Worm (Caenorhabditis elegans): ENCODE data around the gene tkt-1.
A peak's percentile ranks its signal among the peaks of the same experiment; 100 is the strongest.

tkt-1 gene

DNA sequence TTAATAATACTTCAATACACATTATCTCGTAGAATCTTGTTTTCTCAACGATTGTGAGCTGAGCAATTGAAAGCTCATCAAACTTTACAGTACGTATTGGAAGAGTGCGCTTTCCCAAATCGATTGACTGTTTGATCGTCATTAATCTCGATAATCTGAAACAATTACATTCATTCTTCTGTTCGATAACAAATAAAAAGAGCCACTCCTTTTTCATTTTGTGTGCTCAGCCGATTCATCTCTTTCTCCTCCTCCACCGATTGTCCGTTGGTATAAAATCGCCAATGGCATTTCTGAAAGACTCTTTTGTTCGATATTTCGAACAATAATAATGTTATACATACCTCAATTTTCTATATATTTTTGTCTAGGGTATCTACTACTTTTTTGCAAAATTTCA lies 19.7 kb upstream of the tkt-1 start, which contains the start of gene nas-12:
TSS of gene nas-12 (plus strand) at position 301 of the 400 bp plus-strand sequence.
- TF ChIP-seq aly-2 (tag; optimal IDR thresholded peaks at IDR 0.05) (no peak), sem-4 (tag; optimal IDR thresholded peaks at IDR 0.05) (no peak), nhr-10 (tag; optimal IDR thresholded peaks at IDR 0.05) (no peak), ceh-16 (tag; optimal IDR thresholded peaks at IDR 0.05) (no peak), nhr-237 (tag; optimal IDR thresholded peaks at IDR 0.05) (no peak), ceh-82 (tag; optimal IDR thresholded peaks at IDR 0.05) (no peak), crh-2 (tag; optimal IDR thresholded peaks at IDR 0.05) (no peak), peb-1 (tag; optimal IDR thresholded peaks at IDR 0.05) (no peak), gmeb-1 (tag; optimal IDR thresholded peaks at IDR 0.05) (no peak), nhr-11 (tag; optimal IDR thresholded peaks at IDR 0.05) (no peak), R02D3.7 (tag; optimal IDR thresholded peaks at IDR 0.05) (no peak), skn-1 (tag; optimal IDR thresholded peaks at IDR 0.05) (no peak), unc-55 (GFP tag; optimal IDR thresholded peaks at IDR 0.05) (no peak), alr-1 (tag; optimal IDR thresholded peaks at IDR 0.05) (no peak), mbf-1 (tag; optimal IDR thresholded peaks at IDR 0.05) (no peak), Y55F3AM.14 (GFP tag; optimal IDR thresholded peaks at IDR 0.05) (no peak), zag-1 (tag; optimal IDR thresholded peaks at IDR 0.05) (no peak), elt-1 (tag; optimal IDR thresholded peaks at IDR 0.05) (no peak)

DNA sequence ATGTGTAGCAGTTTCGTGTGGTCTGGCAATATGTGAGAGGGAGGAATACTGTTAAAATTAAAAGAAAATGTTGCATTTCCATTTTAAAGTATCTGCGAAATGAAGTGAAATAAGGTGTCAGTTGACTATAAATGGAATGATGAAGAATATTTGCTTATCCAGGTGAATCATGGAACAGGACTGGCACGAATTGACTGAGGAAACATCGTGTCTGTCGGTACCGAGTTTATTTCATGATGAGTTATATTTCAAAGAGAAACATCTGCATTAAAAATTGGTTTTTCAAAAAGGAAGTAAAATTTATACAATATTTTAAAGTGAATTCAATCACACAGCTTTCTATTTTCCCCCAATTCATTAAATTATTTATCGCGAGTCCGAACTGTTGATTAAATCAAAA lies 15.9 kb upstream of the tkt-1 start, which contains the start of gene F01G10.6:
TSS of gene F01G10.6 (minus strand) at position 101 of the 400 bp plus-strand sequence.
- TF ChIP-seq sem-4 (tag; optimal IDR thresholded peaks at IDR 0.05), result no peak
- TF ChIP-seq nhr-12 (tag; optimal IDR thresholded peaks at IDR 0.05), result no peak
- TF ChIP-seq skn-1 (tag; optimal IDR thresholded peaks at IDR 0.05), result no peak
- TF ChIP-seq snpc-4 (tag; optimal IDR thresholded peaks at IDR 0.05), result no peak
- no peak for TF ChIP-seq ztf-1 (GFP tag; conservative IDR thresholded peaks at IDR 0.05)
- no peak for TF ChIP-seq nhr-129 (tag; optimal IDR thresholded peaks at IDR 0.05)
- TF ChIP-seq blmp-1 (tag; optimal IDR thresholded peaks at IDR 0.05; ENCODE audit: insufficient read depth), result no peak
- TF ChIP-seq Y55F3AM.14 (GFP tag; optimal IDR thresholded peaks at IDR 0.05), result no peak
- TF ChIP-seq nhr-21 (tag; optimal IDR thresholded peaks at IDR 0.05), result no peak
- TF ChIP-seq aly-2 (tag; optimal IDR thresholded peaks at IDR 0.05), result no peak
- no peak for TF ChIP-seq ama-1 (optimal IDR thresholded peaks at IDR 0.05)
- no peak for TF ChIP-seq mab-5 (tag; optimal IDR thresholded peaks at IDR 0.05)
- no peak for TF ChIP-seq alr-1 (tag; optimal IDR thresholded peaks at IDR 0.05)
- no peak for TF ChIP-seq gmeb-1 (tag; optimal IDR thresholded peaks at IDR 0.05)
- no peak for TF ChIP-seq unc-55 (GFP tag; optimal IDR thresholded peaks at IDR 0.05)
- no peak for TF ChIP-seq unc-62 (GFP tag; optimal IDR thresholded peaks at IDR 0.05)
- TF ChIP-seq fos-1 (tag; optimal IDR thresholded peaks at IDR 0.05), result no peak
- no peak for TF ChIP-seq R02D3.7 (tag; optimal IDR thresholded peaks at IDR 0.05)

ce11 chrIV:10230971-10231370 lies 12.4 kb upstream of the tkt-1 start, which contains the start of gene F01G10.5:
Gene F01G10.5 (minus strand): TSS chrIV:10231071.
- no peak for TF ChIP-seq mab-5 (tag; optimal IDR thresholded peaks at IDR 0.05)
- TF ChIP-seq peb-1 (tag; optimal IDR thresholded peaks at IDR 0.05), result no peak

DNA sequence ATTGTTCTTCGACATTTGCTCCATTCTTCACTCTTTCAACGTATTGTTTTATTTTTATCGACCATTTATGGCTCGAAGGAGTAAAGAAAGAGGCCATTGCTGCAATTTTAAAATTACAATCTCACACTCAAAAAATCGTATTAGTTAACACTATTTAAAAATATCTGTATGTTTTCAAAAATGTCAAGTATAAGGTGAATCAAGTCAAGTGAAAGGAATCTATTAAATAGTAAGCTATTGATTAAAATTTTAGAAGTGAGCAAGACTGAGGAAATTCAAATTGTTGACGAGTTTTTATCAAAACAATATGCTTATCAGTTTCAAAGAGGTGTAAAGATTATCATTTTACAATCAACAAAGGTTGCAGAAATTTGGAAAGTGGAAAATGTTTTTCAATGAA lies 11.0 kb upstream of the tkt-1 start, which contains the start of gene F01G10.4:
TSS of gene F01G10.4 (minus strand) at position 101 of the 400 bp plus-strand sequence.
- TF ChIP-seq nhr-237 (tag; optimal IDR thresholded peaks at IDR 0.05) (no peak), nhr-25 (tag; optimal IDR thresholded peaks at IDR 0.05) (no peak), skn-1 (tag; optimal IDR thresholded peaks at IDR 0.05) (no peak), fos-1 (tag; optimal IDR thresholded peaks at IDR 0.05) (no peak), ama-1 (optimal IDR thresholded peaks at IDR 0.05) (no peak), lin-11 (tag; optimal IDR thresholded peaks at IDR 0.05) (no peak), snpc-4 (tag; optimal IDR thresholded peaks at IDR 0.05) (no peak), lin-13 (GFP tag; optimal IDR thresholded peaks at IDR 0.05) (no peak), ZK546.5 (tag; optimal IDR thresholded peaks at IDR 0.05) (no peak), sma-3 (GFP tag; optimal IDR thresholded peaks at IDR 0.05) (no peak), peb-1 (tag; optimal IDR thresholded peaks at IDR 0.05) (no peak), sma-9 (GFP tag; optimal IDR thresholded peaks at IDR 0.05) (no peak), sma-9 (tag; optimal IDR thresholded peaks at IDR 0.05) (no peak), ceh-16 (tag; optimal IDR thresholded peaks at IDR 0.05) (no peak), gmeb-1 (tag; optimal IDR thresholded peaks at IDR 0.05) (no peak)

- TF ChIP-seq nhr-129 (tag; optimal IDR thresholded peaks at IDR 0.05) (no peak), ceh-82 (tag; optimal IDR thresholded peaks at IDR 0.05) (no peak), nhr-25 (tag; optimal IDR thresholded peaks at IDR 0.05) (no peak), fos-1 (tag; optimal IDR thresholded peaks at IDR 0.05) (peak; percentile 14), ztf-11 (tag; optimal IDR thresholded peaks at IDR 0.05) (no peak), mab-5 (tag; optimal IDR thresholded peaks at IDR 0.05) (no peak), Y55F3AM.14 (GFP tag; optimal IDR thresholded peaks at IDR 0.05) (no peak), unc-55 (GFP tag; optimal IDR thresholded peaks at IDR 0.05) (no peak), nhr-11 (tag; optimal IDR thresholded peaks at IDR 0.05) (no peak)
Observed at ce11 chrIV:10235279-10235829, 8.1 kb upstream of the tkt-1 start, which contains the start of gene ech-9. Gene ech-9 (minus strand): TSS chrIV:10235329.

Data from whole organism, L2 larva.